In the genomic region with DNA sequence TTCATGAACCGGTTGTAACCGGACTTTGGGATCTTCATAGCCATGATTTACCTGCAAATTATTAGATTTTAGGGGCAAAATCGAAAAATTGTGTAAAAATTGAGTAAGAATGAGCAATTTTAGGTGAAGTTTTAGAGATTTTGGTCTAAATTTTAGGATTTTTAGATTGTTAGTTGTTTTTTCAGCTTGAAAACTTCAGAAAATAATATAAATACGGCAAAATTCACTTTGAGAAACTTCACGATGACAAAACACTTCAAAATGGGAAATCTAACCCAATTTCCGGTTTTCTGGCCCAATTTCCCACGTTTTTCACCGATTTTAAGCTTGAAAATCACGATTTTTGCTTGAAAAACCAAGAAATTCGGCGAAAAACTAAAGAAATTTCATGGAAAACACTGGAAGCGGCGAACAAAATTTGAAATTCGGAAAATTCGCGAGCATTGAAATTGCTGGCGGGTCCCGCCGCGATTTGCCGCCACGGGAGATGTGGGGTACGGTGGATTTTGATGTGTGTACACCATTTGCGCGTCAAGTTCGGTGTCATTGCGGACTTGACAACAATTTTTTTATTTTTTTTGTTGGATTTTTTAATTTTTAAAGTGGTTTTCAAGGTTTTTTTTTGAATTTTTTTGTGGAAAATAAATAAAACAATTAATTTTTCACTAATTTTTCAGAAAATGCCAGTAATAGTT, we compare ENCODE assay signal across 4 worm cellular contexts.
A peak's percentile ranks its signal among the peaks of the same experiment; 100 is the strongest.
TF ChIP-seq lines count a peak whose summit lies in the region.

A gene (minus strand): TSS at position 51 of the 695 bp plus-strand sequence.
A gene (plus strand): TSS at position 672 of the 695 bp plus-strand sequence.

TF ChIP-seq in whole organism, L2 larva, 48 proteins besides CTCF, POLR2A, EP300 and RAD21 (continues in another document):
- peak; percentile 51 for TF ChIP-seq aly-2 (tag; optimal IDR thresholded peaks at IDR 0.05; lab: Kevin White, UChicago)
- TF ChIP-seq ceh-16 (tag; optimal IDR thresholded peaks at IDR 0.05; lab: Kevin White, UChicago) = peak; percentile 79
- no peak for TF ChIP-seq nhr-23 (tag; optimal IDR thresholded peaks at IDR 0.05; lab: Kevin White, UChicago)
- peak; percentile 49 for TF ChIP-seq nhr-12 (tag; optimal IDR thresholded peaks at IDR 0.05; lab: Kevin White, UChicago)
- no peak for TF ChIP-seq peb-1 (tag; optimal IDR thresholded peaks at IDR 0.05; lab: Kevin White, UChicago)
- TF ChIP-seq ztf-1 (GFP tag; conservative IDR thresholded peaks at IDR 0.05; lab: Robert Waterston, UW) = 0 out of 2 replicates have a peak, but pooled peaks have one; percentile 96
- TF ChIP-seq ceh-82 (tag; optimal IDR thresholded peaks at IDR 0.05; lab: Kevin White, UChicago) = peak; percentile 87
- no peak for TF ChIP-seq unc-39 (tag; optimal IDR thresholded peaks at IDR 0.05; lab: Kevin White, UChicago)
- peak; percentile 92 for TF ChIP-seq egl-27 (tag; optimal IDR thresholded peaks at IDR 0.05; lab: Kevin White, UChicago)
- peak; percentile 10 for TF ChIP-seq lin-39 (tag; optimal IDR thresholded peaks at IDR 0.05; lab: Kevin White, UChicago)
- TF ChIP-seq nhr-10 (tag; optimal IDR thresholded peaks at IDR 0.05; lab: Kevin White, UChicago) = peak; percentile 92
- peak; percentile 95 for TF ChIP-seq sem-4 (tag; optimal IDR thresholded peaks at IDR 0.05; lab: Kevin White, UChicago)
- TF ChIP-seq nhr-77 (tag; optimal IDR thresholded peaks at IDR 0.05; lab: Kevin White, UChicago) = peak; percentile 65
- TF ChIP-seq nhr-11 (tag; optimal IDR thresholded peaks at IDR 0.05; lab: Kevin White, UChicago) = no peak
- peak; percentile 96 for TF ChIP-seq Y55F3AM.14 (GFP tag; optimal IDR thresholded peaks at IDR 0.05; lab: Kevin White, UChicago)
- peak; percentile 39 for TF ChIP-seq mbf-1 (tag; optimal IDR thresholded peaks at IDR 0.05; lab: Kevin White, UChicago)
- TF ChIP-seq unc-55 (GFP tag; optimal IDR thresholded peaks at IDR 0.05; lab: Kevin White, UChicago) = peak; percentile 99
- TF ChIP-seq ztf-11 (tag; optimal IDR thresholded peaks at IDR 0.05; lab: Kevin White, UChicago) = peak; percentile 80
- TF ChIP-seq fos-1 (tag; optimal IDR thresholded peaks at IDR 0.05; lab: Kevin White, UChicago) = peak; percentile 85
- TF ChIP-seq zag-1 (tag; optimal IDR thresholded peaks at IDR 0.05; lab: Kevin White, UChicago) = peak; percentile 74

TF ChIP-seq in whole organism, L4 larva, 104 proteins besides CTCF, POLR2A, EP300 and RAD21 (continues in another document):
- TF ChIP-seq mdl-1 (tag; optimal IDR thresholded peaks at IDR 0.05; lab: Kevin White, UChicago) (peak in 1 of 2 experiments; percentile 65), ztf-11 (tag; optimal IDR thresholded peaks at IDR 0.05; lab: Kevin White, UChicago) (no peak), Y105C5A.15 (GFP tag; IDR thresholded peaks at IDR 0.05; lab: Robert Waterston, UW) (0 out of 2 replicates have a peak, but pooled peaks have one; percentile 14), snpc-1.2 (GFP tag; IDR thresholded peaks at IDR 0.05; lab: Robert Waterston, UW) (peak; percentile 87), mep-1 (tag; optimal IDR thresholded peaks at IDR 0.05; lab: Kevin White, UChicago) (peak; percentile 99), saeg-2 (GFP tag; IDR thresholded peaks at IDR 0.05; lab: Robert Waterston, UW) (peak; percentile 97), snpc-4 (tag; optimal IDR thresholded peaks at IDR 0.05; lab: Kevin White, UChicago) (peak; percentile 31), lin-13 (GFP tag; optimal IDR thresholded peaks at IDR 0.05; lab: Kevin White, UChicago) (peak; percentile 95), lin-15B (tag; optimal IDR thresholded peaks at IDR 0.05; lab: Kevin White, UChicago) (peak; percentile 81), spr-3 (GFP tag; optimal IDR thresholded peaks at IDR 0.05; lab: Kevin White, UChicago) (peak; percentile 99), unc-62 (GFP tag; optimal IDR thresholded peaks at IDR 0.05 in 1 of 2; lab: Kevin White, UChicago) (peak in 1 of 2 experiments; percentile 100), unc-62 (tag; optimal IDR thresholded peaks at IDR 0.05; lab: Kevin White, UChicago) (peak; percentile 17), ceh-82 (tag; optimal IDR thresholded peaks at IDR 0.05; lab: Kevin White, UChicago) (no peak), T20F7.1 (GFP tag; optimal IDR thresholded peaks at IDR 0.05; lab: Kevin White, UChicago) (peak; percentile 97), pha-4 (GFP tag; IDR thresholded peaks at IDR 0.05; lab: Robert Waterston, UW) (peak; percentile 97), pha-4 (tag; optimal IDR thresholded peaks at IDR 0.05; lab: Kevin White, UChicago) (peak; percentile 19), zip-11 (GFP tag; IDR thresholded peaks at IDR 0.05; lab: Robert Waterston, UW) (peak; percentile 56; the same call in 1 of the 2 replicates), zip-2 (tag; optimal IDR thresholded peaks at IDR 0.05; lab: Kevin White, UChicago) (peak; percentile 84), pqm-1 (tag; optimal IDR thresholded peaks at IDR 0.05; lab: Kevin White, UChicago) (no peak), mes-2 (tag; optimal IDR thresholded peaks at IDR 0.05; lab: Kevin White, UChicago; ENCODE audit: poor library complexity, severe bottlenecking) (peak; percentile 94)

TF ChIP-seq in whole organism, late embryonic, 69 proteins besides CTCF, POLR2A, EP300 and RAD21 (continues in another document):
- no peak for TF ChIP-seq pha-4 (tag; optimal IDR thresholded peaks at IDR 0.05; lab: Kevin White, UChicago)
- no peak for TF ChIP-seq K09A11.1 (tag; optimal IDR thresholded peaks at IDR 0.05; lab: Kevin White, UChicago; ENCODE audit: insufficient read depth)
- no peak for TF ChIP-seq hlh-6 (tag; optimal IDR thresholded peaks at IDR 0.05; lab: Kevin White, UChicago)
- TF ChIP-seq C08G9.2 (tag; optimal IDR thresholded peaks at IDR 0.05; lab: Kevin White, UChicago) = peak; percentile 63
- no peak for TF ChIP-seq nhr-232 (tag; optimal IDR thresholded peaks at IDR 0.05; lab: Kevin White, UChicago)
- TF ChIP-seq che-1 (tag; optimal IDR thresholded peaks at IDR 0.05; lab: Kevin White, UChicago) = peak; percentile 40
- peak; percentile 75 for TF ChIP-seq sox-2 (GFP tag; IDR thresholded peaks at IDR 0.05; lab: Robert Waterston, UW)
- peak; percentile 71 for TF ChIP-seq madf-2 (tag; optimal IDR thresholded peaks at IDR 0.05; lab: Kevin White, UChicago)
- TF ChIP-seq lin-11 (tag; optimal IDR thresholded peaks at IDR 0.05; lab: Kevin White, UChicago) = peak; percentile 42
- TF ChIP-seq ref-2 (tag; optimal IDR thresholded peaks at IDR 0.05; lab: Kevin White, UChicago) = no peak
- TF ChIP-seq nfya-1 (tag; optimal IDR thresholded peaks at IDR 0.05; lab: Kevin White, UChicago) = peak; percentile 97
- peak; percentile 72 for TF ChIP-seq ceh-34 (tag; optimal IDR thresholded peaks at IDR 0.05; lab: Kevin White, UChicago)
- peak; percentile 67 for TF ChIP-seq rnt-1 (tag; optimal IDR thresholded peaks at IDR 0.05; lab: Kevin White, UChicago)
- TF ChIP-seq hlh-30 (tag; optimal IDR thresholded peaks at IDR 0.05; lab: Kevin White, UChicago; ENCODE audit: insufficient read depth) = peak; percentile 40
- TF ChIP-seq unc-55 (GFP tag; optimal IDR thresholded peaks at IDR 0.05; lab: Kevin White, UChicago) = peak; percentile 35
- no peak for TF ChIP-seq sox-4 (tag; optimal IDR thresholded peaks at IDR 0.05; lab: Kevin White, UChicago)
- TF ChIP-seq ahr-1 (tag; optimal IDR thresholded peaks at IDR 0.05; lab: Kevin White, UChicago) = peak; percentile 16
- peak; percentile 31 for TF ChIP-seq ceh-48 (tag; optimal IDR thresholded peaks at IDR 0.05; lab: Kevin White, UChicago)
- peak; percentile 9 for TF ChIP-seq syd-9 (tag; optimal IDR thresholded peaks at IDR 0.05; lab: Kevin White, UChicago)
- TF ChIP-seq ceh-45 (GFP tag; IDR thresholded peaks at IDR 0.05; lab: Robert Waterston, UW) = no peak
- TF ChIP-seq hlh-8 (tag; optimal IDR thresholded peaks at IDR 0.05; lab: Kevin White, UChicago) = peak; percentile 10
- peak; percentile 52 for TF ChIP-seq pax-1 (tag; optimal IDR thresholded peaks at IDR 0.05; lab: Kevin White, UChicago)
- peak; percentile 33 for TF ChIP-seq eyg-1 (tag; optimal IDR thresholded peaks at IDR 0.05; lab: Kevin White, UChicago)

TF ChIP-seq in whole organism, mixed stage, embryonic, 35 proteins besides CTCF, POLR2A, EP300 and RAD21 (continues in another document):
- TF ChIP-seq bed-3 (GFP tag; optimal IDR thresholded peaks at IDR 0.05; lab: Kevin White, UChicago) (peak; percentile 12), blmp-1 (tag; optimal IDR thresholded peaks at IDR 0.05; lab: Kevin White, UChicago) (no peak), ceh-43 (GFP tag; optimal IDR thresholded peaks at IDR 0.05; lab: Kevin White, UChicago) (peak; percentile 77), lsy-2 (tag; optimal IDR thresholded peaks at IDR 0.05; lab: Kevin White, UChicago) (peak; percentile 100), ceh-39 (tag; optimal IDR thresholded peaks at IDR 0.05; lab: Kevin White, UChicago) (peak; percentile 66), sem-2 (GFP tag; optimal IDR thresholded peaks at IDR 0.05; lab: Kevin White, UChicago) (no peak), lin-13 (tag; optimal IDR thresholded peaks at IDR 0.05; lab: Kevin White, UChicago) (peak; percentile 90), snpc-4 (tag; optimal IDR thresholded peaks at IDR 0.05; lab: Kevin White, UChicago) (no peak), drap-1 (GFP tag; optimal IDR thresholded peaks at IDR 0.05; lab: Kevin White, UChicago) (peak; percentile 78), ceh-83 (GFP tag; optimal IDR thresholded peaks at IDR 0.05; lab: Kevin White, UChicago) (no peak), M03D4.4 (tag; optimal IDR thresholded peaks at IDR 0.05; lab: Kevin White, UChicago) (peak; percentile 63), nhr-12 (tag; optimal IDR thresholded peaks at IDR 0.05; lab: Kevin White, UChicago) (no peak), nhr-28 (tag; optimal IDR thresholded peaks at IDR 0.05; lab: Kevin White, UChicago) (no peak), hlh-1 (tag; optimal IDR thresholded peaks at IDR 0.05; lab: Kevin White, UChicago) (peak; percentile 63), nhr-76 (tag; optimal IDR thresholded peaks at IDR 0.05; lab: Kevin White, UChicago) (no peak), flh-1 (GFP tag; optimal IDR thresholded peaks at IDR 0.05; lab: Kevin White, UChicago) (no peak), ztf-11 (tag; optimal IDR thresholded peaks at IDR 0.05; lab: Kevin White, UChicago) (peak; percentile 50), tbx-8 (GFP tag; optimal IDR thresholded peaks at IDR 0.05; lab: Kevin White, UChicago) (peak; percentile 10), pha-4 (tag; optimal IDR thresholded peaks at IDR 0.05; lab: Kevin White, UChicago) (peak; percentile 93), sptf-1 (tag; optimal IDR thresholded peaks at IDR 0.05; lab: Kevin White, UChicago) (peak; percentile 85), mab-5 (tag; optimal IDR thresholded peaks at IDR 0.05; lab: Kevin White, UChicago) (no peak), mls-2 (tag; optimal IDR thresholded peaks at IDR 0.05; lab: Kevin White, UChicago) (peak; percentile 85), nhr-237 (tag; optimal IDR thresholded peaks at IDR 0.05; lab: Kevin White, UChicago) (peak; percentile 91), unc-62 (GFP tag; optimal IDR thresholded peaks at IDR 0.05; lab: Kevin White, UChicago) (peak; percentile 58), nhr-2 (tag; optimal IDR thresholded peaks at IDR 0.05; lab: Kevin White, UChicago) (peak; percentile 23), zip-8 (tag; optimal IDR thresholded peaks at IDR 0.05; lab: Kevin White, UChicago) (no peak)
